Fruit fly (Drosophila melanogaster) Kc167 (cell line): ENCODE measurements around the gene CG45116.
"Not testable (repeated sequence)": the region's sequence is repeated elsewhere in the genome, so short reads cannot be mapped to it uniquely, and the experiment has no call there.

Source experiments
- Sin3A ChIP-seq: fragments of >200 bp; optimal IDR thresholded peaks from 2 replicates; lab custom pipeline; 2018; ENCODE audit warnings: missing external identifiers
- h ChIP-seq: fragments of >200 bp; optimal IDR thresholded peaks from 3 replicates; lab custom pipeline; 2018; ENCODE audit warnings: missing external identifiers
- psq ChIP-seq: fragments of >200 bp; optimal IDR thresholded peaks from 2 replicates; lab custom pipeline; 2017; ENCODE audit warnings: missing external identifiers
- ttk ChIP-seq: sonication (Bioruptor generic); optimal IDR thresholded peaks from 2 replicates; lab custom pipeline; 2017; ENCODE audit warnings: missing external identifiers

dm6 chr3L:22720694-22721270, 21.5 kb downstream of the CG45116 start, which contains the start of gene mael:
- TF ChIP-seq h, ttk, psq, Sin3A (lab: Kevin White, UChicago): not testable (repeated sequence)
